Worm (Caenorhabditis elegans) whole organism, late embryonic: Measurements from ENCODE around the gene C05D2.8.

Source experiments
- C08G9.2 ChIP-seq: sonication (generic microtip); optimal IDR thresholded peaks from 2 replicates; lab custom pipeline; 2016; ENCODE audit warnings: mild to moderate bottlenecking, missing genetic modification characterization, moderate library complexity, missing compliant biosample characterization
- C38D4.7 ChIP-seq: fragments of 200-800 bp; sonication (Bioruptor generic); optimal IDR thresholded peaks from 2 replicates; lab custom pipeline; 2018; ENCODE audit warnings: mild to moderate bottlenecking, missing genetic modification characterization, moderate library complexity, missing compliant biosample characterization
- F13H6.1 ChIP-seq: sonication (generic microtip); optimal IDR thresholded peaks from 2 replicates; lab custom pipeline; 2016; ENCODE audit warnings: missing genetic modification characterization, missing compliant biosample characterization
- K02D7.2 ChIP-seq: sonication (generic microtip); optimal IDR thresholded peaks from 2 replicates; lab custom pipeline; 2017; ENCODE audit warnings: mild to moderate bottlenecking, missing genetic modification characterization, missing compliant biosample characterization
- K09A11.1 ChIP-seq: sonication (generic microtip); optimal IDR thresholded peaks from 2 replicates; lab custom pipeline; 2017; ENCODE audit warnings: antibody characterized with exemption, mild to moderate bottlenecking, missing genetic modification characterization, missing compliant biosample characterization; ENCODE audit not compliant: insufficient read depth
- T23F11.4 ChIP-seq: fragments of 200-800 bp; sonication (Bioruptor generic); optimal IDR thresholded peaks from 2 replicates; lab custom pipeline; 2018; ENCODE audit warnings: mild to moderate bottlenecking, missing genetic modification characterization, missing compliant biosample characterization
- Y22D7AL.16 ChIP-seq: sonication (generic microtip); optimal IDR thresholded peaks from 2 replicates; lab custom pipeline; 2016; ENCODE audit warnings: missing genetic modification characterization, missing compliant biosample characterization
- ahr-1 ChIP-seq: sonication (generic microtip); optimal IDR thresholded peaks from 2 replicates; lab custom pipeline; 2016; ENCODE audit warnings: missing genetic modification characterization, missing compliant biosample characterization
- ceh-18 ChIP-seq: sonication (generic microtip); optimal IDR thresholded peaks from 2 replicates; lab custom pipeline; 2016; ENCODE audit warnings: missing genetic modification characterization, missing compliant biosample characterization
- ceh-19 ChIP-seq: fragments of 200-800 bp; sonication (Bioruptor generic); optimal IDR thresholded peaks from 2 replicates; lab custom pipeline; 2018; ENCODE audit warnings: mild to moderate bottlenecking, missing genetic modification characterization, missing compliant biosample characterization
- ceh-2 ChIP-seq: sonication (generic microtip); optimal IDR thresholded peaks from 2 replicates; lab custom pipeline; 2016; ENCODE audit warnings: missing genotype, missing genetic modification characterization, missing compliant biosample characterization
- ceh-22 ChIP-seq: sonication (generic microtip); optimal IDR thresholded peaks from 2 replicates; lab custom pipeline; 2017; ENCODE audit warnings: missing biosample characterization, missing genetic modification characterization
- ceh-24 ChIP-seq: sonication (generic microtip); optimal IDR thresholded peaks from 2 replicates; lab custom pipeline; 2016; ENCODE audit warnings: mild to moderate bottlenecking, missing genetic modification characterization, missing compliant biosample characterization
- ceh-30 ChIP-seq: fragments of 150-350 bp; optimal IDR thresholded peaks from 2 replicates; lab custom pipeline; 2014; ENCODE audit warnings: missing biosample characterization, missing genetic modification characterization
- ceh-31 ChIP-seq: sonication (generic microtip); optimal IDR thresholded peaks from 2 replicates; lab custom pipeline; 2016; ENCODE audit warnings: missing genetic modification characterization, missing compliant biosample characterization
- ceh-45 ChIP-seq: fragments of 200-800 bp; sonication (Bioruptor generic); IDR thresholded peaks from 2 replicates; pipeline ENCODE4 v1.3.6; 2022; ENCODE audit warnings: missing genetic modification reagents, missing genetic modification characterization, missing compliant biosample characterization
- ceh-48 ChIP-seq: sonication (generic microtip); optimal IDR thresholded peaks from 2 replicates; lab custom pipeline; 2016; ENCODE audit warnings: missing genetic modification characterization, inconsistent platforms, missing compliant biosample characterization
- ceh-6 ChIP-seq: fragments of 200-800 bp; sonication (Bioruptor generic); optimal IDR thresholded peaks from 2 replicates; lab custom pipeline; 2018; ENCODE audit warnings: mild to moderate bottlenecking, missing genetic modification characterization, missing compliant biosample characterization
- ceh-9 ChIP-seq: sonication (generic microtip); optimal IDR thresholded peaks from 2 replicates; lab custom pipeline; 2016; ENCODE audit warnings: mild to moderate bottlenecking, missing genetic modification characterization, inconsistent platforms, missing compliant biosample characterization
- dmd-4 ChIP-seq: sonication (generic microtip); optimal IDR thresholded peaks from 2 replicates; lab custom pipeline; 2016; ENCODE audit warnings: borderline replicate concordance, missing genetic modification characterization, missing compliant biosample characterization
- dve-1 ChIP-seq: sonication (generic microtip); optimal IDR thresholded peaks from 2 replicates; lab custom pipeline; 2017; ENCODE audit warnings: antibody characterized with exemption, mild to moderate bottlenecking, missing genetic modification characterization, missing compliant biosample characterization
- elt-2 ChIP-seq: sonication (generic microtip); optimal IDR thresholded peaks from 2 replicates; lab custom pipeline; 2016; ENCODE audit warnings: missing genetic modification reagents, missing genetic modification characterization, missing compliant biosample characterization
- elt-4 ChIP-seq: sonication (generic microtip); optimal IDR thresholded peaks from 2 replicates; lab custom pipeline; 2016; ENCODE audit warnings: missing genetic modification characterization, missing compliant biosample characterization
- eyg-1 ChIP-seq: sonication (generic microtip); optimal IDR thresholded peaks from 2 replicates; lab custom pipeline; 2016; ENCODE audit warnings: missing genotype, missing genetic modification characterization, missing compliant biosample characterization
- fax-1 ChIP-seq: sonication (generic microtip); optimal IDR thresholded peaks from 2 replicates; lab custom pipeline; 2016; ENCODE audit warnings: missing genotype, missing genetic modification characterization, missing compliant biosample characterization
- fkh-10 ChIP-seq: fragments of 150-350 bp; optimal IDR thresholded peaks from 2 replicates; lab custom pipeline; 2014; ENCODE audit warnings: missing biosample characterization, missing genetic modification reagents, missing genetic modification characterization
- fkh-6 ChIP-seq: sonication (generic microtip); optimal IDR thresholded peaks from 2 replicates; lab custom pipeline; 2016; ENCODE audit warnings: missing genetic modification characterization, missing compliant biosample characterization
- gmeb-2 ChIP-seq: sonication (generic microtip); optimal IDR thresholded peaks from 2 replicates; lab custom pipeline; 2016; ENCODE audit warnings: missing genetic modification characterization, inconsistent platforms, missing compliant biosample characterization
- hlh-13 ChIP-seq: fragments of 200-800 bp; sonication (Bioruptor generic); optimal IDR thresholded peaks from 2 replicates; lab custom pipeline; 2018; ENCODE audit warnings: mild to moderate bottlenecking, missing genetic modification characterization, missing compliant biosample characterization
- hlh-15 ChIP-seq: sonication (generic microtip); optimal IDR thresholded peaks from 2 replicates; lab custom pipeline; 2016; ENCODE audit warnings: missing genetic modification characterization, missing compliant biosample characterization
- hlh-30 ChIP-seq: sonication (generic microtip); optimal IDR thresholded peaks from 2 replicates; lab custom pipeline; 2017; ENCODE audit warnings: antibody characterized with exemption, missing genetic modification characterization, missing compliant biosample characterization; ENCODE audit not compliant: insufficient read depth
- hlh-6 ChIP-seq: sonication (generic microtip); optimal IDR thresholded peaks from 2 replicates; lab custom pipeline; 2016; ENCODE audit warnings: missing genotype, missing genetic modification characterization, missing compliant biosample characterization
- lim-6 ChIP-seq: sonication (generic microtip); optimal IDR thresholded peaks from 2 replicates; lab custom pipeline; 2016; ENCODE audit warnings: missing genetic modification characterization, missing compliant biosample characterization
- lin-11 ChIP-seq: fragments of 200-800 bp; sonication (Bioruptor generic); optimal IDR thresholded peaks from 2 replicates; lab custom pipeline; 2018; ENCODE audit warnings: mild to moderate bottlenecking, missing genetic modification characterization, missing compliant biosample characterization
- madf-2 ChIP-seq: sonication (generic microtip); optimal IDR thresholded peaks from 2 replicates; lab custom pipeline; 2017; ENCODE audit warnings: missing genetic modification characterization, missing compliant biosample characterization
- nfya-1 ChIP-seq: sonication (generic microtip); optimal IDR thresholded peaks from 2 replicates; lab custom pipeline; 2017; ENCODE audit warnings: missing genetic modification characterization, mild to moderate bottlenecking, missing compliant biosample characterization, antibody characterized with exemption, moderate library complexity
- nhr-11 ChIP-seq: fragments of 150-350 bp; optimal IDR thresholded peaks from 2 replicates; lab custom pipeline; 2014; ENCODE audit warnings: missing biosample characterization, missing genetic modification characterization
- nhr-232 ChIP-seq: sonication (generic microtip); optimal IDR thresholded peaks from 2 replicates; lab custom pipeline; 2016; ENCODE audit warnings: missing genetic modification characterization, missing compliant biosample characterization
- pag-3 ChIP-seq: sonication (generic microtip); optimal IDR thresholded peaks from 2 replicates; lab custom pipeline; 2016; ENCODE audit warnings: missing compliant biosample characterization, missing genetic modification characterization, borderline replicate concordance
- pat-9 ChIP-seq: fragments of 200-800 bp; sonication (Bioruptor generic); optimal IDR thresholded peaks from 2 replicates; lab custom pipeline; 2018; ENCODE audit warnings: mild to moderate bottlenecking, missing genetic modification characterization, moderate library complexity, missing compliant biosample characterization
- pha-4 ChIP-seq: fragments of 150-350 bp; optimal IDR thresholded peaks from 2 replicates; lab custom pipeline; 2018; ENCODE audit warnings: missing biosample characterization, missing genetic modification reagents, missing genetic modification characterization
- pqm-1 ChIP-seq: sonication (generic microtip); optimal IDR thresholded peaks from 2 replicates; lab custom pipeline; 2016; ENCODE audit warnings: missing genetic modification characterization, missing compliant biosample characterization
- ref-2 ChIP-seq: sonication (generic microtip); optimal IDR thresholded peaks from 2 replicates; lab custom pipeline; 2016; ENCODE audit warnings: missing genetic modification characterization, missing compliant biosample characterization
- rnt-1 ChIP-seq: sonication (generic microtip); optimal IDR thresholded peaks from 2 replicates; lab custom pipeline; 2016; ENCODE audit warnings: missing genetic modification characterization, missing compliant biosample characterization
- sox-2 ChIP-seq: fragments of 200-800 bp; sonication (Bioruptor generic); IDR thresholded peaks from 2 replicates; pipeline ENCODE4 v1.3.6; 2022; ENCODE audit warnings: missing genetic modification reagents, missing genetic modification characterization, missing compliant biosample characterization
- sox-4 ChIP-seq: sonication (generic microtip); optimal IDR thresholded peaks from 2 replicates; lab custom pipeline; 2017; ENCODE audit warnings: mild to moderate bottlenecking, missing genetic modification characterization, inconsistent platforms, missing compliant biosample characterization
- syd-9 ChIP-seq: sonication (generic microtip); optimal IDR thresholded peaks from 2 replicates; lab custom pipeline; 2016; ENCODE audit warnings: mild to moderate bottlenecking, missing genetic modification characterization, moderate library complexity, missing compliant biosample characterization
- tbx-2 ChIP-seq: sonication (generic microtip); optimal IDR thresholded peaks from 2 replicates; lab custom pipeline; 2016; ENCODE audit warnings: missing genetic modification characterization, missing compliant biosample characterization
- ttx-3 ChIP-seq: sonication (generic microtip); optimal IDR thresholded peaks from 2 replicates; lab custom pipeline; 2016; ENCODE audit warnings: missing genetic modification reagents, missing genetic modification characterization, missing compliant biosample characterization
- unc-3 ChIP-seq, 2 experiments: fragments of 200-800 bp in 1 of 2; sonication (Bioruptor generic) in 1 of 2; sonication (generic microtip) in 1 of 2; conservative IDR thresholded peaks in 1 of 2; optimal IDR thresholded peaks in 1 of 2; 2 replicates each; pipeline versions ENCODE4 v1.3.6 to Lab custom; 2016 to 2022; ENCODE audit warnings: missing compliant biosample characterization in 2 of 2, missing genetic modification characterization in 2 of 2, missing genetic modification reagents in 1 of 2
- unc-55 ChIP-seq: sonication (generic microtip); optimal IDR thresholded peaks from 2 replicates; lab custom pipeline; 2017; ENCODE audit warnings: missing biosample characterization, missing genetic modification reagents, missing genetic modification characterization
- zip-5 ChIP-seq: sonication (generic microtip); optimal IDR thresholded peaks from 2 replicates; lab custom pipeline; 2016; ENCODE audit warnings: missing genetic modification characterization, missing compliant biosample characterization
- ztf-16 ChIP-seq: sonication (generic microtip); optimal IDR thresholded peaks from 2 replicates; lab custom pipeline; 2017; ENCODE audit warnings: missing genetic modification characterization, missing compliant biosample characterization

C05D2.8 gene

DNA sequence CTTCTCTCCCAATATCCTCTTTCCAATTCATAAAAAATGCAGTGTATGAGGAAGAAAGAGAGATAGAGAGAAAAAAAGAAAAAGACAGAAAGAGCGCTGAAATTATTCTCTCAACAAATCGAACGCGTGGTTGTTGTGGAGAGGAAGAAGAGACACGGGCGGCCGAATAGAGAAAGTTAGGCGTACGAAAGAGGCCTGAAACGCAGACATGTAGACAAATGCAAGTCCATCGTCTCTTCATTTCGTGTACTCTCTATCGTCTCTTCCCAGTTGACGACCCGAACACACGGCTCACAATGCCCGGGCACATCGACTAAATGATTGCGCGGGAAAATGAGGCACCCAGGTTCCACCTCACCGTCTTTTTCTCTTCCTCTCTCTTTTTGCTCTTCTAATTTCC lies 11.1 kb upstream of the C05D2.8 start:
- no peak for TF ChIP-seq eyg-1 (tag; lab: Kevin White, UChicago)
- TF ChIP-seq nhr-232 (tag; lab: Kevin White, UChicago) = no peak
- TF ChIP-seq C38D4.7 = no peak
- no peak for TF ChIP-seq rnt-1 (tag; lab: Kevin White, UChicago)
- no peak for TF ChIP-seq hlh-13 (GFP tag; lab: Kevin White, UChicago)
- no peak for TF ChIP-seq pqm-1 (tag; lab: Kevin White, UChicago)
- TF ChIP-seq unc-3 (GFP tag; conservative IDR thresholded peaks at IDR 0.05; lab: Robert Waterston, UW) = no peak
- TF ChIP-seq unc-3 (tag; optimal IDR thresholded peaks at IDR 0.05; lab: Kevin White, UChicago) = no peak
- TF ChIP-seq lim-6 = no peak
- no peak for TF ChIP-seq K09A11.1
- TF ChIP-seq T23F11.4 (GFP tag; lab: Kevin White, UChicago) = no peak
- no peak for TF ChIP-seq nhr-11 (tag; lab: Kevin White, UChicago)
- TF ChIP-seq sox-4 = peak; percentile 11
- peak; percentile 33 for TF ChIP-seq ref-2 (tag; lab: Kevin White, UChicago)
- peak; percentile 23 for TF ChIP-seq F13H6.1
- no peak for TF ChIP-seq fkh-10 (GFP tag; lab: Kevin White, UChicago)
- no peak for TF ChIP-seq fkh-6 (tag; lab: Kevin White, UChicago)
- no peak for TF ChIP-seq hlh-6 (tag; lab: Kevin White, UChicago)
- TF ChIP-seq nfya-1 (tag; lab: Kevin White, UChicago) = peak; percentile 76
- TF ChIP-seq Y22D7AL.16 (tag; lab: Kevin White, UChicago) = no peak
- TF ChIP-seq ahr-1 (tag; lab: Kevin White, UChicago) = no peak
- TF ChIP-seq gmeb-2 (tag; lab: Kevin White, UChicago) = no peak
- TF ChIP-seq ceh-24 (tag; lab: Kevin White, UChicago) = no peak
- no peak for TF ChIP-seq ceh-30 (tag; lab: Kevin White, UChicago)
- TF ChIP-seq fax-1 (tag; lab: Kevin White, UChicago) = no peak
- TF ChIP-seq ceh-2 (tag; lab: Kevin White, UChicago) = peak; percentile 17
- TF ChIP-seq ceh-45 (GFP tag; lab: Robert Waterston, UW) = no peak
- peak; percentile 77 for TF ChIP-seq ceh-31
- no peak for TF ChIP-seq ceh-22 (tag; lab: Kevin White, UChicago)
- TF ChIP-seq elt-4 (tag; lab: Kevin White, UChicago) = no peak
- peak; percentile 85 for TF ChIP-seq unc-55 (GFP tag; lab: Kevin White, UChicago)
- no peak for TF ChIP-seq ceh-6 (GFP tag; lab: Kevin White, UChicago)
- TF ChIP-seq pag-3 (tag; lab: Kevin White, UChicago) = no peak
- TF ChIP-seq ceh-18 (tag; lab: Kevin White, UChicago) = peak; percentile 8
- no peak for TF ChIP-seq lin-11 (tag; lab: Kevin White, UChicago)
- TF ChIP-seq ceh-48 (tag; lab: Kevin White, UChicago) = no peak
- no peak for TF ChIP-seq sox-2 (GFP tag; lab: Robert Waterston, UW)
- no peak for TF ChIP-seq C08G9.2 (tag; lab: Kevin White, UChicago)
- no peak for TF ChIP-seq ttx-3 (tag; lab: Kevin White, UChicago)
- peak; percentile 28 for TF ChIP-seq dve-1 (tag; lab: Kevin White, UChicago)
- TF ChIP-seq tbx-2 (tag; lab: Kevin White, UChicago) = peak; percentile 44
- TF ChIP-seq hlh-30 (tag; lab: Kevin White, UChicago) = peak; percentile 23
- TF ChIP-seq K02D7.2 (tag; lab: Kevin White, UChicago) = no peak
- no peak for TF ChIP-seq zip-5 (tag; lab: Kevin White, UChicago)
- peak; percentile 63 for TF ChIP-seq elt-2 (tag; lab: Kevin White, UChicago)
- TF ChIP-seq pha-4 (tag; lab: Kevin White, UChicago) = no peak
- TF ChIP-seq madf-2 (tag; lab: Kevin White, UChicago) = no peak
- TF ChIP-seq ceh-19 (GFP tag; lab: Kevin White, UChicago) = peak; percentile 40
- TF ChIP-seq syd-9 (tag; lab: Kevin White, UChicago) = no peak
- no peak for TF ChIP-seq hlh-15 (tag; lab: Kevin White, UChicago)
- no peak for TF ChIP-seq ceh-9 (tag; lab: Kevin White, UChicago)
- TF ChIP-seq dmd-4 (tag; lab: Kevin White, UChicago) = no peak
- TF ChIP-seq pat-9 (tag; lab: Kevin White, UChicago) = no peak
- TF ChIP-seq ztf-16 (tag; lab: Kevin White, UChicago) = no peak
